Worm (Caenorhabditis elegans) whole organism, young adult: Measurements from ENCODE around the gene fah-1.

Source experiments
- D2030.7 ChIP-seq: fragments of 200-800 bp; sonication (Bioruptor generic); IDR thresholded peaks from 2 replicates; pipeline ENCODE4 v1.3.6; 2022; ENCODE audit warnings: missing genetic modification reagents, missing genetic modification characterization, missing compliant biosample characterization
- F23B12.7 ChIP-seq: sonication (generic microtip); optimal IDR thresholded peaks from 2 replicates; lab custom pipeline; 2017; ENCODE audit warnings: missing genetic modification characterization, mild to moderate bottlenecking, missing compliant biosample characterization, antibody characterized with exemption, moderate library complexity; ENCODE audit not compliant: insufficient read depth
- K11D2.4 ChIP-seq: fragments of 200-800 bp; sonication (Bioruptor generic); IDR thresholded peaks from 2 replicates; pipeline ENCODE4 v1.3.6; 2022; ENCODE audit warnings: missing genetic modification reagents, missing genetic modification characterization, missing compliant biosample characterization
- K12H6.12 ChIP-seq: fragments of 200-800 bp; sonication (Bioruptor generic); optimal IDR thresholded peaks from 2 replicates; lab custom pipeline; 2018; ENCODE audit warnings: mild to moderate bottlenecking, missing genetic modification characterization, missing compliant biosample characterization
- Y95B8A.8 ChIP-seq: fragments of 200-800 bp; sonication (Bioruptor generic); IDR thresholded peaks from 2 replicates; pipeline ENCODE4 v1.3.6; 2022; ENCODE audit warnings: missing genetic modification reagents, missing genetic modification characterization, missing compliant biosample characterization
- ZK185.1 ChIP-seq: sonication (generic microtip); optimal IDR thresholded peaks from 2 replicates; lab custom pipeline; 2016; ENCODE audit warnings: mild to moderate bottlenecking, missing genetic modification characterization, missing compliant biosample characterization; ENCODE audit not compliant: poor library complexity, severe bottlenecking
- dox-1 ChIP-seq: fragments of 200-800 bp; sonication (Bioruptor generic); IDR thresholded peaks from 2 replicates; pipeline ENCODE4 v1.3.6; 2022; ENCODE audit warnings: missing genetic modification reagents, missing genetic modification characterization, missing compliant biosample characterization
- dpff-1 ChIP-seq: sonication (generic microtip); optimal IDR thresholded peaks from 2 replicates; lab custom pipeline; 2017; ENCODE audit warnings: mild to moderate bottlenecking, missing genetic modification characterization, missing compliant biosample characterization
- efl-1 ChIP-seq: fragments of 150-350 bp; optimal IDR thresholded peaks from 2 replicates; lab custom pipeline; 2014; ENCODE audit warnings: missing biosample characterization, missing genetic modification reagents, missing genetic modification characterization
- ekl-4 ChIP-seq: fragments of 200-800 bp; sonication (Bioruptor generic); IDR thresholded peaks from 2 replicates; pipeline ENCODE4 v1.3.6; 2022; ENCODE audit warnings: missing genetic modification reagents, missing genetic modification characterization, missing compliant biosample characterization
- ets-4 ChIP-seq: fragments of 200-800 bp; sonication (Bioruptor generic); optimal IDR thresholded peaks from 2 replicates; lab custom pipeline; 2018; ENCODE audit warnings: mild to moderate bottlenecking, missing genetic modification characterization, missing compliant biosample characterization
- fkh-3 ChIP-seq: sonication (generic microtip); optimal IDR thresholded peaks from 2 replicates; lab custom pipeline; 2016; ENCODE audit warnings: mild to moderate bottlenecking, missing genetic modification characterization, missing compliant biosample characterization
- let-607 ChIP-seq, 2 experiments: fragments of 200-800 bp in 1 of 2; sonication (Bioruptor generic) in 1 of 2; sonication (generic microtip) in 1 of 2; optimal IDR thresholded peaks; 2 replicates each; lab custom pipeline; 2016 to 2018; ENCODE audit warnings: mild to moderate bottlenecking in 2 of 2, missing compliant biosample characterization in 2 of 2, missing genetic modification characterization in 2 of 2, moderate library complexity in 2 of 2, missing genotype in 1 of 2
- lin-40 ChIP-seq: sonication (generic microtip); optimal IDR thresholded peaks from 2 replicates; lab custom pipeline; 2016; ENCODE audit warnings: missing genetic modification characterization, mild to moderate bottlenecking, missing compliant biosample characterization, missing genotype, missing genetic modification reagents
- madf-10 ChIP-seq: sonication (generic microtip); optimal IDR thresholded peaks from 2 replicates; lab custom pipeline; 2016; ENCODE audit warnings: mild to moderate bottlenecking, missing genetic modification characterization, missing compliant biosample characterization
- mes-4 ChIP-seq: sonication (generic microtip); optimal IDR thresholded peaks from 2 replicates; lab custom pipeline; 2016; ENCODE audit warnings: missing genotype, missing genetic modification characterization, missing compliant biosample characterization
- mxl-1 ChIP-seq: sonication (generic microtip); optimal IDR thresholded peaks from 2 replicates; lab custom pipeline; 2016; ENCODE audit warnings: missing genetic modification characterization, missing compliant biosample characterization
- nhr-27 ChIP-seq: fragments of 200-800 bp; sonication (Bioruptor generic); optimal IDR thresholded peaks from 2 replicates; lab custom pipeline; 2018; ENCODE audit warnings: mild to moderate bottlenecking, missing genetic modification characterization, moderate library complexity, missing compliant biosample characterization
- nhr-80 ChIP-seq: sonication (generic microtip); optimal IDR thresholded peaks from 2 replicates; lab custom pipeline; 2016; ENCODE audit warnings: missing genetic modification characterization, missing compliant biosample characterization
- nhr-90 ChIP-seq: sonication (generic microtip); optimal IDR thresholded peaks from 2 replicates; lab custom pipeline; 2016; ENCODE audit warnings: missing genotype, mild to moderate bottlenecking, missing genetic modification characterization, missing compliant biosample characterization
- pbrm-1 ChIP-seq: fragments of 200-800 bp; sonication (Bioruptor generic); IDR thresholded peaks from 2 replicates; pipeline ENCODE4 v1.3.6; 2022; ENCODE audit warnings: missing genetic modification reagents, missing genetic modification characterization, missing compliant biosample characterization
- repo-1 ChIP-seq: sonication (generic microtip); optimal IDR thresholded peaks from 2 replicates; lab custom pipeline; 2017; ENCODE audit warnings: mild to moderate bottlenecking, missing genetic modification characterization, missing compliant biosample characterization
- snpc-1.3 ChIP-seq: sonication (generic microtip); optimal IDR thresholded peaks from 2 replicates; lab custom pipeline; 2017; ENCODE audit warnings: missing genetic modification characterization, mild to moderate bottlenecking, missing compliant biosample characterization, antibody characterized with exemption, moderate library complexity, missing genotype, missing genetic modification reagents; ENCODE audit not compliant: insufficient read depth
- tbp1 ChIP-seq: fragments of 200-800 bp; sonication (Bioruptor generic); optimal IDR thresholded peaks from 2 replicates; lab custom pipeline; 2018; ENCODE audit warnings: mild to moderate bottlenecking, missing genetic modification characterization, missing compliant biosample characterization
- tbx-9 ChIP-seq: sonication (generic microtip); optimal IDR thresholded peaks from 2 replicates; lab custom pipeline; 2016; ENCODE audit warnings: borderline replicate concordance, missing genetic modification characterization, inconsistent platforms, missing compliant biosample characterization
- tlf-1 ChIP-seq: fragments of 200-800 bp; sonication (Bioruptor generic); optimal IDR thresholded peaks from 2 replicates; lab custom pipeline; 2018; ENCODE audit warnings: mild to moderate bottlenecking, missing genetic modification characterization, missing compliant biosample characterization
- unc-130 ChIP-seq: sonication (generic microtip); optimal IDR thresholded peaks from 2 replicates; lab custom pipeline; 2016; ENCODE audit warnings: missing genetic modification reagents, missing genetic modification characterization, missing compliant biosample characterization
- ztf-22 ChIP-seq: fragments of 200-800 bp; sonication (Bioruptor generic); optimal IDR thresholded peaks from 2 replicates; lab custom pipeline; 2018; ENCODE audit warnings: mild to moderate bottlenecking, missing genetic modification characterization, moderate library complexity, missing compliant biosample characterization
- ztf-25 ChIP-seq: fragments of 200-800 bp; sonication (Bioruptor generic); IDR thresholded peaks from 2 replicates; pipeline ENCODE4 v1.3.6; 2022; ENCODE audit warnings: missing genetic modification reagents, missing genetic modification characterization, missing compliant biosample characterization

The fah-1 gene

DNA sequence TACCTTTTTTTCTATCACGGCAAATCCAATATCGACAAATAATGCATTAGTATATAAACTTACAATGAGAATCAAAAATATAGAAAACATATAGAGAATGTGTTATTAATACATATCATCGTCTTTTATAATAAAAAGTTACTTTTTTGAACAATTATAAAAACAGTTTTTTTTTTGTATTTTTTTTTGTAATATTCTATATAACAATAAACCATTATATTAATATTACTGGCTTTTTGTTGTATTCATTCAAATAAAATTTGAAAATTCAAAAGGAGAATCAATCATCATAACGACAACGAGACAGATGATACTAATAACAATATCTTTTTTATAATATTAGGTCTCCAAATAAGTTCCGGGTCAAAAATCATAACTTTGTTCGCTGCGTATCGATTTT lies 11.2 kb downstream of the fah-1 start, which contains the start of gene K10C2.8:
Gene K10C2.8, minus strand, starts transcription at position 101 of the 400 bp plus-strand sequence.
- no peak for TF ChIP-seq lin-40
- TF ChIP-seq, all 124 proteins: peak for 0

DNA sequence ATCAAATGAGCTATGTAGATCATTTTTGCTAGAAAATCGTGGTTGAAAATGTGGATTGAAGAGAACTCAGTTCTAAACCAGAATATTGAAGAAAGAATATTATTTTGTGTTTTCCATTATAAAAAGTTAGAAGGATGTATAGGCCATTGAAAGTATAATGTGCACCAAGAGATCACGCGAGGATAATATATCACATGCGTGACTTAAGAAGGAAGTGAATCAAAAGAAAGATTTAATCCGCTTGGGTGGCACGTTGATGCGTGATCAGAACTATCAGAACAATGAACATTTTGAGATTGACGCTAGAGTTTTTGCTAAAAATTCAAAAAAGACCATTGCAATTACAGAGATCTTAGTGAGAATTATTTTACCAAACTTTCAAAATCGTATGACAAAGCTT lies 12.9 kb downstream of the fah-1 start:
- TF ChIP-seq ekl-4 (GFP tag; lab: Robert Waterston, UW) (no peak), tbp1 (GFP tag; lab: Kevin White, UChicago) (no peak), ztf-25 (GFP tag; lab: Robert Waterston, UW) (no peak), Y95B8A.8 (no peak), pbrm-1 (no peak), ets-4 (GFP tag; lab: Kevin White, UChicago) (no peak), tlf-1 (GFP tag; lab: Kevin White, UChicago) (no peak), lin-40 (no peak), nhr-27 (no peak), mes-4 (no peak), ztf-22 (GFP tag; lab: Kevin White, UChicago) (no peak), tbx-9 (no peak)

DNA sequence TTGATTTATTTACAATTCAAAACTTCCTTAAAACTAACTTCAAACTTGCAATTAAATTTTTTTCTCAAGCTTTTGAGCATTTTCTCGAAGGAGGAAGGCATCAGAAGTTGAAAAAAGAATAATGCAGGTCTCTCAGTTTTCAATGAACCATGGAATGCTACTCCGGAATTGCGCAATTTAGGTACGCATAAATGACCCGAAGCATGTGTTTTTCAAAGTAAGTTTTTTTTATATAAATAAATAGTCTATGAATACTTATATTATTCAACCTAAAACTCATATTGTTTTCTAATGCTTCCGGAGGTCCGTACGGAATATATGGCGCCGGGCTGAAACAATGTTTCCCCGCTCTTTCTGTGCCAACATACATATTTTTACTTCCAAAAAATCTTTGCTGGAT lies 15.0 kb downstream of the fah-1 start, which contains the start of gene K10C2.2:
Gene K10C2.2, minus strand, starts transcription at position 101 of the 400 bp plus-strand sequence.
- no peak for TF ChIP-seq D2030.7 (GFP tag; lab: Robert Waterston, UW)
- no peak for TF ChIP-seq dpff-1 (tag; lab: Kevin White, UChicago)

DNA sequence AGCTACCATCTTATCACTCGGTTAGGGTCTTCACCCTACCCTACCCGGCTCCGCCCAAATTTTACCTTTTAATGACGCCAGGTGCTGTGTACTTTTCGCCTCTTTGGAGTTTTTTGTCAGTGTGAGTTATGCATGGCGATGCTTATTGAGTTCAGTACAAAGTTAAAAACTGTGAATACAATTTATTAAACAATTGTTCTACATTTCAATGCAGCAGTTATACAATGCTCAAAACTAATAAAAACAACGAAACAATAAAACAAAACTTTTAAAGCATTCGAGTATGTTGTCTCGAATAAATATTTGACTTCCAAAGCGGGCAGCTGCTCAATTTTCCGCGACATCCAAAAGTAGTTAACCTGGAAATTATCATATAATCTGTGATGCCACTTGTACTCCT lies 18.2 kb downstream of the fah-1 start, which contains the start of gene ctsa-2:
Gene ctsa-2, minus strand, starts transcription at position 101 of the 400 bp plus-strand sequence.
- TF ChIP-seq nhr-27 (no peak), K11D2.4 (GFP tag; lab: Robert Waterston, UW) (no peak), dpff-1 (tag; lab: Kevin White, UChicago) (no peak), repo-1 (tag; lab: Kevin White, UChicago) (no peak), let-607 (tag; optimal IDR thresholded peaks at IDR 0.05; lab: Kevin White, UChicago) (no peak), F23B12.7 (tag; lab: Kevin White, UChicago) (no peak), pbrm-1 (no peak), mxl-1 (tag; lab: Kevin White, UChicago) (no peak)

DNA sequence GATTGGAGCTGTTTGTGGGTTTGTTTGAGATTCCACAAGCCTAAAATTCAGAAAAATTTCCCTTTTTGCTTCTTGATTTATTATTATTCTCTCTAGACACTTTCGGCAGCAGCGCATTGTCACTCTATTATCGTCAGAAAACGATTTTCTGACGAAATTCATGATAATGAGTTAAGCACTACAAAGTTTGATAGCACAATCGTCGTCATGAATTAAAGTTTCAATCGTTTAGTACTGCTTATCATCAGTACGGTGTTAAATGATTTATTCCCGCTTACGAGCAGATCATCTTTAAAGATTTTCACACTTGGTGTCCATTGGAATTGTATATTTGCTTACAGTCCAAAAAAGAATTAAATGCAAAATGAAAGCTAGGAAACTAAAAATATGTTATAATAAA lies 19.2 kb downstream of the fah-1 start:
- TF ChIP-seq unc-130 (GFP tag; lab: Kevin White, UChicago) (no peak), let-607 (tag; optimal IDR thresholded peaks at IDR 0.05; lab: Kevin White, UChicago) (no peak), nhr-80 (tag; lab: Kevin White, UChicago) (peak; percentile 55)

DNA sequence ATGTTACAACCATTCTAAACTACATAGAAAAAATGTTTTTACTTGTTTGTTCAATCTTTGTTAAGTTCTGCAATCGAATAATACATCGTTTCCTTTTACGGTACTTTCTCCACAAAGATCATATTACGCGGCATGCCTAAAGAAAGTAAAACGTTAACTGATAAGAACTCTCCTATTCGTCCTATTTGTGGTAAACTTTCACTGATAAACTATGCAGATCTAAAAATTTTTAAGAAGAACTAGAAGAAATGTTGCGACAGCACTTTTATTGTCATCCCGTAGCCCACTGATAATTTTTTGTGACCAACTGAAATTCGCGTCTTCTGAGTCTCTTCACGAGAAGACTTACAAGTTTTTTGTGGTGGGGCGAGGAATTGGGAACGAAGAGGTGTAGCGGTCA lies 21.6 kb downstream of the fah-1 start:
- TF ChIP-seq madf-10 (peak; percentile 11), dox-1 (GFP tag; lab: Robert Waterston, UW) (peak; percentile 40; the same call in 1 of the 2 replicates), ztf-25 (GFP tag; lab: Robert Waterston, UW) (0 out of 2 replicates have a peak, but pooled peaks have one; percentile 9), fkh-3 (no peak), nhr-80 (tag; lab: Kevin White, UChicago) (peak; percentile 97), ets-4 (GFP tag; lab: Kevin White, UChicago) (peak; percentile 37), ZK185.1 (tag; lab: Kevin White, UChicago) (no peak)

DNA sequence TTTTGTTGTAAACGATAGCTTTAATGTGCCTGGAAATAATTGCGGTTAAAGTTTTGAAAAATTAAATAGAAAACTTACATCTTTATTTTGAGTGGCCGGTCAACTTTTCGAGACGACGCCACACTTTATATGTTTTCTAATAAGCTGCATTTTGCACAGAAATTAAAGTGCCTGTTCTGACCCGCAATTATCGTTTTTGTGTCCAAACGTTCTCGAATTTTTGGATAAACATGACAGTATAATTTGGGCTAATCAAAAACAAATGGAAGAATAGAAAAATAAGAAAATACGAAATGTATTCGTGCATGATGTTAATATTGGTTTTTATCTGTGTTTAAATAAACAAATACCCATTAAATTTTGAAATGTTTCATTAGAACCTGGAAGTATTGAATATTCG lies 28.0 kb downstream of the fah-1 start, which contains the start of gene K10C2.12:
Gene K10C2.12, minus strand, starts transcription at position 101 of the 400 bp plus-strand sequence.
- TF ChIP-seq snpc-1.3 (tag; lab: Kevin White, UChicago) (no peak), nhr-90 (no peak), ztf-22 (GFP tag; lab: Kevin White, UChicago) (no peak), K12H6.12 (no peak), efl-1 (GFP tag; lab: Kevin White, UChicago) (no peak)
